Worm (Caenorhabditis elegans): ENCODE measurements around the gene clec-27.

Gene clec-27

DNA sequence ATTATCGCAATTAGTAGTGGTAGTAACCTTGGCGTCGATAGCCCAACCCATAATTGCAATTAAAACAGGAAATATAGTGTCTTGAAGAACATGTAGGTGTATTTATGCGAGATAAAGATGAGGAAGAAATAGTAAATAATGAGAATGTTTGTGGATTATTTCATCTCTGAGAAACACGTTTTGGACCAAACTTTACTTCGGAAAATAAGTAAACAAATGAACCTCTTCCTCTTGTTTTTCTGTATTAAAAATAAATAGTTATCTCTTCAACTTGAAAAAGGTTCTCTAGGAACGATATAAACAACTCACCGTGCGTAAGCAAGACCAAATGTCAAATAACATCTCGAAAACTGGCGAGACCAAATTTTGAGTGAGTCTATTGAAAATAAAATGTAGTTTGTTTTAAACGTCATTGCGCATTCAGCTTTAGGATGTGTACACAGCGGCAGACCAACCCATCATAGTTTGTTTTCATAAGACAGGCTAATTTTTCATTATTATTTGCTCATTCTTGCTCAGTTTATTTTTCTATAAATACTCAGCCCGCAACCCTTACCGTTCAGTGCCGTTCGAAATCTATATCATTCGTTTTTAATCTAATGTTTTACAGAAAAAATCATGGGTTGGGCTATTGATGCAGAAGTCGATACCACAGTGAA, 28.0 kb downstream of the clec-27 start, which contains the start of the genes F09C6.11 and F09C6.12:
Gene F09C6.11, minus strand, starts transcription at position 51 of the 659 bp plus-strand sequence.
Gene F09C6.12, plus strand, starts transcription at position 609 of the 659 bp plus-strand sequence.
- TF ChIP-seq unc-62 (GFP tag; optimal IDR thresholded peaks at IDR 0.05) = no peak

DNA sequence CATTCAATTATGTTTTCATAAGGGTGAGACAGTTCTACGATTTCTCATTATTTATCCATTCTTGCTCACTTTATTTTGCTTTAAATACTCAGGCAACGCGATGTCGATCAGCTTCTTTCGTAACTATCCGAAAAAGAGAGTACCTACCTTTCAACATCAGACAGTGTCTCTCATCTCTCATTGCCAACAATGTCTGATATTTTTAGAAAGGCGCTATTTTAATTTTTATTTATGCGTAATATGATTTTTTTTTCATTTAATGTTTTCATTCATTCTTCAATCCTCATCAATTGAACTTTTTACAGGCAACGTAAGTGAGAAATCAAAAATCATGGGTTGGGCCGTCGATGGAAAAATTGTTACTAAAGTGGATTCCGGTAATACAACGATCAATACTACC, 30.3 kb downstream of the clec-27 start, which contains the start of gene F09C6.13:
Gene F09C6.13, plus strand, starts transcription at position 301 of the 400 bp plus-strand sequence.
- no peak for TF ChIP-seq unc-62 (GFP tag; optimal IDR thresholded peaks at IDR 0.05)

DNA sequence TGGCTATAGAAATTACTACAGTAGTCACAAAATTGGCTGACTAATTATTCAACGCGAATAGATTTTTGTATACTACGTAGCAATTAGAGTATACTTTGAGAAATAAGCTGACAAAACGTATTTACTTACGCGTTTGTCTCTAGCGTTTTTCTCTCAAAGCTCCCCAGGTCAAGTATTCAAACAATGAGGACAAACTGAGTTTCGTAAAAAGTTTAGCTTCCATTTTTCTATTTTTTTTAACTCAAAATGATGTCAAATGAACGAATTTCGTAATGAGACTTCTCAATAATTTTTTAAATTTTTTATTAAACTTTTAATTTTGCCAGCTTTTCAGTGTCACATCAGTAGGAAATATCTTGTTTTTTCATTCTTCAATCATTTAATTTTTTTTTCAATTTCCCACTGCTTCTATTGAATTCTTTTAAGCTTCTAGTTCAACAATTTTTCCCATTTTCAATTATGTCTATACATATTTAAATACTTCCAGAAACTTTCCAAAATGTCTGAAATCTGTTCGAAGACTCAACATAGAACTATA, 34.4 kb downstream of the clec-27 start, which contains the start of the genes ifas-2 and fbxa-44:
Gene ifas-2, minus strand, starts transcription at position 101 of the 538 bp plus-strand sequence.
Gene fbxa-44, plus strand, starts transcription at position 488 of the 538 bp plus-strand sequence.
- TF ChIP-seq unc-62 (GFP tag; optimal IDR thresholded peaks at IDR 0.05) = no peak

DNA sequence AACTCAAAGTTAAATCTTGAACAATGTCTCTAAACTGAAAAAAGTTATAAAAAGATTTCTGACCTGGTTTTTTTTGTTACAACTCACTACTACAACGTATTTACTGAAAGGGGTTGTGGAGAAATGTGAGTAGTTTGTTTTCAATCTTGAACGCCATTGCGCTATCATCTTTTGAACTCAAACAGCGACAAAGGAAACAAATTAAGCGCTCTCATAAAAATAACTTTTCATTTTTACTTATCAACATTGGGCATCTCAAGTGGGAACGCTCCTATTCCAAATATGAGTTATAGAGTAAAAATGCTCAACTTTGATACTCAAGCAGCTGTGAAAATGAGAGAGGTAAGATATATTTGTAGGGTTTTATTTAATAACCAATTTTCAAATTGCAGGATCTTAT, 39.0 kb downstream of the clec-27 start, which contains the start of gene F09C6.15:
Gene F09C6.15, plus strand, starts transcription at position 301 of the 400 bp plus-strand sequence.
- TF ChIP-seq unc-62 (GFP tag; optimal IDR thresholded peaks at IDR 0.05) = no peak

DNA sequence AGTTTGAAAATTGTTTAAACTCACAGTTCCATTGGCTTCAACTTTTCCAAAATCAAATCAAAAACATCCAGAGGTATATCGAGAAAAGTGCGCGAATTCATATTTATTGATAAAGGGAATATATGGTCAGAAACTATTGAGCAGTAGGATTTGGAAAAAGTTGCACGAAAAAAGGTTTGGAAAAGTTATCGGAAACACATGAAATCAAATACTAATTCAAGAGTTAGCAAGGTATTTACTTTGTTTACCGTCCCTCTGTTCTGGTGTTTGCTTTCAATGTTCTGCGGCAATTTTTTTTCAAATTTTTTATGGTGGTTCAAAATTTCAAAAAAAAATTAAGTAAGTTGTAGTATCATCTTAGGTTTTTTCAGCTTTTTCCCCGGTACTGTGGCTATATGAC, 44.9 kb downstream of the clec-27 start, which contains the start of gene fbxa-45:
Gene fbxa-45, minus strand, starts transcription at position 101 of the 400 bp plus-strand sequence.
- TF ChIP-seq unc-62 (GFP tag; optimal IDR thresholded peaks at IDR 0.05) = no peak

DNA sequence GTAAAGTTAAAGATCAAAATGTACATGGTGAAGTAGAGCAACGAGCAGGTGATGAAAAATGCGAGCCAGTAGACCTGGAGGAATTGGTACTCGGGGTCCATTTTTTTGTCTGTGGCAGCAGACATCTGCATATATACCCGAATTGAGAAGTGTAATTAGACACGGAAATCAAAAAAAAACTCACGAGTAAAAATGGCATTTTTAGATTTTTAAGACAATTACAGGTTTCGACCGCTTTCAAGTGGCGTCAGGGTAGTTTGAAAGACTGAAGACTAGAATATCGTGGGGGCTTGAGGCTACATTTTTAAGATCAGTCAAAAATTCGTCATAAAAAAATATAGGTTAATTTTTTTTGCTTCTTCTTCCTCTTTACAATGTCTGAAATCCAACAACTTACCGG, 48.3 kb downstream of the clec-27 start, which contains the start of gene srd-68:
Gene srd-68, minus strand, starts transcription at position 101 of the 400 bp plus-strand sequence.
- TF ChIP-seq unc-62 (GFP tag; optimal IDR thresholded peaks at IDR 0.05) = no peak

DNA sequence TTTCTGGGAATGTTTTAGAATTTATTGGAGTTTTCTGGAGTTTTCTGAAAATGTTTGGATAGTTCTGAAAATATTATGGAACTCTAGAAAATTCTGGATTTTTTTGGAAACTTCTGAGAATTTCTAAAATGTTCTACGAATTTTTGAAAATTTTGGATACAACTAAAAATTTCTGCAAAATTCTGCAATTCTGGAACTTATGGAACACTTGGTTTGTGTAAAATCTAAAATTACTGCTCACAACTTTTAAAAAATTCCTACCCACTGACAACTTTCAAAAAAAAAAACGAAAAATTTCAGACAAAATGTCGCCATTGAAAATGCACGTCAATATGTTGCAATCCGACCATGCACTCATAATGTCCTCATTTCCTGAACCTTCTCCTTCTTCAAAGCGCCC, 50.2 kb downstream of the clec-27 start, which contains the start of gene nhr-262:
Gene nhr-262, plus strand, starts transcription at position 301 of the 400 bp plus-strand sequence.
- no peak for TF ChIP-seq unc-62 (GFP tag; optimal IDR thresholded peaks at IDR 0.05)
